Worm (Caenorhabditis elegans) whole organism, young adult: ENCODE results near the gene erd-2.2.
A peak's percentile ranks its signal among the peaks of the same experiment; 100 is the strongest.

ENCODE experiments used
- F33H1.4 ChIP-seq: fragments of 200-800 bp; sonication (Bioruptor generic); IDR thresholded peaks from 2 replicates; pipeline ENCODE4 v1.3.6; 2022; ENCODE audit warnings: missing genetic modification reagents, missing genetic modification characterization, missing compliant biosample characterization
- F57C9.4 ChIP-seq: sonication (generic microtip); optimal IDR thresholded peaks from 2 replicates; lab custom pipeline; 2017; ENCODE audit warnings: mild to moderate bottlenecking, missing genetic modification characterization, missing compliant biosample characterization
- K11D2.4 ChIP-seq: fragments of 200-800 bp; sonication (Bioruptor generic); IDR thresholded peaks from 2 replicates; pipeline ENCODE4 v1.3.6; 2022; ENCODE audit warnings: missing genetic modification reagents, missing genetic modification characterization, missing compliant biosample characterization
- K12H6.12 ChIP-seq: fragments of 200-800 bp; sonication (Bioruptor generic); optimal IDR thresholded peaks from 2 replicates; lab custom pipeline; 2018; ENCODE audit warnings: mild to moderate bottlenecking, missing genetic modification characterization, missing compliant biosample characterization
- Y56A3A.18 ChIP-seq: fragments of 200-800 bp; sonication (Bioruptor generic); IDR thresholded peaks from 2 replicates; pipeline ENCODE4 v1.3.6; 2022; ENCODE audit warnings: missing genetic modification reagents, missing genetic modification characterization, missing compliant biosample characterization
- ama-1 ChIP-seq, 3 experiments: fragments of 150-350 bp in 1 of 3; sonication (generic microtip) in 2 of 3; optimal IDR thresholded peaks; 2 replicates each; lab custom pipeline; 2014 to 2018; ENCODE audit warnings: missing biosample characterization in 2 of 3, missing genetic modification characterization in 2 of 3, missing genetic modification reagents in 2 of 3
- aptf-3 ChIP-seq: fragments of 200-800 bp; sonication (Bioruptor generic); IDR thresholded peaks from 2 replicates; pipeline ENCODE4 v1.3.6; 2022; ENCODE audit warnings: missing genetic modification characterization, missing compliant biosample characterization
- bed-2 ChIP-seq: fragments of 200-800 bp; sonication (Bioruptor generic); IDR thresholded peaks from 2 replicates; pipeline ENCODE4 v1.3.6; 2022; ENCODE audit warnings: missing genetic modification reagents, missing genetic modification characterization, missing compliant biosample characterization
- cebp-1 ChIP-seq, 2 experiments: fragments of 200-800 bp in 1 of 2; sonication (Bioruptor generic) in 1 of 2; sonication (generic microtip) in 1 of 2; IDR thresholded peaks in 1 of 2; optimal IDR thresholded peaks in 1 of 2; 2 replicates each; pipeline versions ENCODE4 v1.3.6 to Lab custom; 2017 to 2022; ENCODE audit warnings: missing compliant biosample characterization in 2 of 2, missing genetic modification characterization in 2 of 2, mild to moderate bottlenecking in 1 of 2, missing genetic modification reagents in 1 of 2, moderate library complexity in 1 of 2
- ceh-27 ChIP-seq: fragments of 200-800 bp; sonication (Bioruptor generic); optimal IDR thresholded peaks from 2 replicates; lab custom pipeline; 2018; ENCODE audit warnings: mild to moderate bottlenecking, missing genetic modification characterization, moderate library complexity, missing compliant biosample characterization
- ceh-58 ChIP-seq: fragments of 200-800 bp; sonication (Bioruptor generic); IDR thresholded peaks from 2 replicates; pipeline ENCODE4 v1.3.6; 2022; ENCODE audit warnings: missing genetic modification characterization, missing compliant biosample characterization
- chd-7 ChIP-seq: sonication (generic microtip); optimal IDR thresholded peaks from 2 replicates; lab custom pipeline; 2016; ENCODE audit warnings: mild to moderate bottlenecking, missing genetic modification characterization, moderate library complexity, missing compliant biosample characterization
- dpl-1 ChIP-seq: fragments of 150-350 bp; optimal IDR thresholded peaks from 2 replicates; lab custom pipeline; 2014; ENCODE audit warnings: missing biosample characterization, missing genetic modification reagents, missing genetic modification characterization
- egl-18 ChIP-seq: fragments of 200-800 bp; sonication (Bioruptor generic); IDR thresholded peaks from 2 replicates; pipeline ENCODE4 v1.3.6; 2022; ENCODE audit warnings: missing genetic modification reagents, missing genetic modification characterization, missing compliant biosample characterization
- him-1 ChIP-seq: sonication (generic microtip); optimal IDR thresholded peaks from 2 replicates; lab custom pipeline; 2016; ENCODE audit warnings: missing genotype, missing genetic modification reagents, missing genetic modification characterization, missing compliant biosample characterization
- hlh-26 ChIP-seq: fragments of 200-800 bp; sonication (Bioruptor generic); conservative IDR thresholded peaks from 2 replicates; pipeline ENCODE4 v1.3.6; 2022; ENCODE audit warnings: missing genetic modification reagents, missing genetic modification characterization, missing compliant biosample characterization
- hmg-1.2 ChIP-seq: fragments of 200-800 bp; sonication (Bioruptor generic); IDR thresholded peaks from 2 replicates; pipeline ENCODE4 v1.3.6; 2022; ENCODE audit warnings: missing genetic modification reagents, missing genetic modification characterization, missing compliant biosample characterization
- hsf-1 ChIP-seq: fragments of 200-800 bp; sonication (Bioruptor generic); IDR thresholded peaks from 2 replicates; pipeline ENCODE4 v1.3.6; 2022; ENCODE audit warnings: missing genetic modification reagents, missing genetic modification characterization, missing compliant biosample characterization
- let-526 ChIP-seq: fragments of 200-800 bp; sonication (Bioruptor generic); IDR thresholded peaks from 2 replicates; pipeline ENCODE4 v1.3.6; 2022; ENCODE audit warnings: missing genetic modification reagents, missing genetic modification characterization, missing compliant biosample characterization
- lin-35 ChIP-seq, 3 experiments: fragments of 150-350 bp in 2 of 3; sonication (generic microtip) in 1 of 3; optimal IDR thresholded peaks; 2 replicates each; lab custom pipeline; 2014 to 2018; ENCODE audit warnings: missing biosample characterization in 3 of 3, missing genetic modification characterization in 3 of 3, missing genetic modification reagents in 3 of 3
- lin-40 ChIP-seq: sonication (generic microtip); optimal IDR thresholded peaks from 2 replicates; lab custom pipeline; 2016; ENCODE audit warnings: missing genetic modification characterization, mild to moderate bottlenecking, missing compliant biosample characterization, missing genotype, missing genetic modification reagents
- mcd-1 ChIP-seq: fragments of 200-800 bp; sonication (Bioruptor generic); IDR thresholded peaks from 2 replicates; pipeline ENCODE4 v1.3.6; 2022; ENCODE audit warnings: missing genetic modification reagents, missing genetic modification characterization, missing compliant biosample characterization
- mel-28 ChIP-seq: sonication (generic microtip); optimal IDR thresholded peaks from 2 replicates; lab custom pipeline; 2016; ENCODE audit warnings: borderline replicate concordance, mild to moderate bottlenecking, missing genetic modification characterization, missing compliant biosample characterization
- nfya-1 ChIP-seq: sonication (generic microtip); optimal IDR thresholded peaks from 2 replicates; lab custom pipeline; 2017; ENCODE audit warnings: antibody characterized with exemption, missing compliant biosample characterization, missing genetic modification characterization, borderline replicate concordance; ENCODE audit not compliant: insufficient read depth
- nhr-80 ChIP-seq: sonication (generic microtip); optimal IDR thresholded peaks from 2 replicates; lab custom pipeline; 2016; ENCODE audit warnings: missing genetic modification characterization, missing compliant biosample characterization
- somi-1 ChIP-seq: fragments of 200-800 bp; sonication (Bioruptor generic); optimal IDR thresholded peaks from 2 replicates; lab custom pipeline; 2018; ENCODE audit warnings: mild to moderate bottlenecking, missing genetic modification characterization, missing compliant biosample characterization
- unc-130 ChIP-seq: sonication (generic microtip); optimal IDR thresholded peaks from 2 replicates; lab custom pipeline; 2016; ENCODE audit warnings: missing genetic modification reagents, missing genetic modification characterization, missing compliant biosample characterization
- zfh-2 ChIP-seq: fragments of 200-800 bp; sonication (Bioruptor generic); conservative IDR thresholded peaks from 2 replicates; pipeline ENCODE4 v1.3.6; 2022; ENCODE audit warnings: missing genetic modification reagents, missing genetic modification characterization, missing compliant biosample characterization
- zim-3 ChIP-seq: sonication (generic microtip); optimal IDR thresholded peaks from 2 replicates; lab custom pipeline; 2017; ENCODE audit warnings: mild to moderate bottlenecking, missing genetic modification characterization, moderate library complexity, missing compliant biosample characterization
- ztf-3 ChIP-seq: fragments of 200-800 bp; sonication (Bioruptor generic); optimal IDR thresholded peaks from 2 replicates; lab custom pipeline; 2018; ENCODE audit warnings: mild to moderate bottlenecking, missing genetic modification characterization, missing compliant biosample characterization

Gene erd-2.2

DNA sequence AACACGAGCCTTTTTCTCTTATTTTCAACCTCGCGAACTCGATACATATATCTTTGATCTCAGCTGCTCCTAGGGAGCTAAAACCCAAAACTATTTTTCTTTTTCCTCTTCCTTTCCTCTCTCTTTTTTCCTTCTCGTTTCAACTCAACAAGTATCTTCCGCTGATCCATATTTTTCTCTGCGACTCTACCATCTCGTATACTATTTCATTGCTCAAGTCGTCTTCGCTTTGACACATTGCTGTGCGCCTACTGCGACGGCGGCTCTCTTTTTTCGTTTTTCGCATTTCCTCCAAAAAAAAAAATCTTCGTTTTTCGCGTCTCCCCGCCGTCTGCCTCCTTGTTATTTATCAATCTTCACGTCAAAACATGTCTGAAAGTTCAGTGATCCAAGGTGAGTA is 43.0 kb downstream of the erd-2.2 start:
- TF ChIP-seq ama-1 (optimal IDR thresholded peaks at IDR 0.05; lab: Kevin White, UChicago) (peak; percentile 60), ama-1 (GFP tag; optimal IDR thresholded peaks at IDR 0.05; lab: Kevin White, UChicago) (no peak), bed-2 (GFP tag; lab: Robert Waterston, UW) (no peak), mcd-1 (GFP tag; lab: Robert Waterston, UW) (0 out of 2 replicates have a peak, but pooled peaks have one; percentile 9), hsf-1 (GFP tag; lab: Robert Waterston, UW) (no peak), ztf-3 (GFP tag; lab: Kevin White, UChicago) (peak; percentile 17), let-526 (GFP tag; lab: Robert Waterston, UW) (no peak), somi-1 (GFP tag; lab: Kevin White, UChicago) (peak; percentile 27), lin-35 (GFP tag; optimal IDR thresholded peaks at IDR 0.05; lab: Kevin White, UChicago) (peak in 1 of 3 experiments; percentile 8), K11D2.4 (GFP tag; lab: Robert Waterston, UW) (peak; percentile 44; the same call in 1 of the 2 replicates), hlh-26 (GFP tag; lab: Robert Waterston, UW) (no peak), egl-18 (GFP tag; lab: Robert Waterston, UW) (no peak), hmg-1.2 (GFP tag; lab: Robert Waterston, UW) (peak; percentile 77), F57C9.4 (tag; lab: Kevin White, UChicago) (no peak), cebp-1 (GFP tag; IDR thresholded peaks at IDR 0.05; lab: Robert Waterston, UW) (no peak), cebp-1 (tag; optimal IDR thresholded peaks at IDR 0.05; lab: Kevin White, UChicago) (peak; percentile 14), zfh-2 (GFP tag; lab: Robert Waterston, UW) (peak; percentile 65), K12H6.12 (tag; lab: Kevin White, UChicago) (peak; percentile 48)

DNA sequence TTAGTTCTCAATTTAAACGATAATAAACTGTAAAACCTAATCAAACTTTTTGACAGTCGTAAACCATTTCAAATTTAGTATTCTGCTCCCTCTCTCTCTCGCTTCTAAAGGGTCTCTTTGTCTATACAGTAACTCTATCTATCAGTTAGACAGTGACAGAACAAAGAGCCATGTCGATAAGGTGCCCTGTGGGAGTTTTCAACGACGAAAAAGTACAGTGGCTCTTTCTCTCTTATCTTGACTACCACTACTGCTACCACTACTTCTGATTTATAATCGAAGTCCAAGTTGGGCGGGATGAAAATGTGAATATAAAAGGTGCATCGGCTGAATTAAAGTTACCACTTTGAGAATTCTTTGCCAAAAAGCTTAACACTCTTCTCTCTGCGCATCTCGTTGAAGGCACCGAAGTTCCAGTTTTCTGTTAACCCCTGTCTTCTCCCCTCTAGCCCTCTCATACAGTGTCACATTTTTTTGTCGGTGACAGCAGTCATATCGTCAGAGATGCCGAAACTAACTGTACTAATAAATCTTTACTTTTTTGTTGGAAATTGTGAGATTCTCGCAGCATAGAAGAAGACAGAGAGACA is 44.0 kb downstream of the erd-2.2 start:
- TF ChIP-seq mel-28 (tag; lab: Kevin White, UChicago) (no peak), him-1 (tag; lab: Kevin White, UChicago) (no peak), zim-3 (tag; lab: Kevin White, UChicago) (peak; percentile 15), aptf-3 (GFP tag; lab: Robert Waterston, UW) (0 out of 2 replicates have a peak, but pooled peaks have one; percentile 15), Y56A3A.18 (GFP tag; lab: Robert Waterston, UW) (0 out of 2 replicates have a peak, but pooled peaks have one; percentile 23), nhr-80 (peak; percentile 12), ama-1 (optimal IDR thresholded peaks at IDR 0.05; lab: Kevin White, UChicago) (peak; percentile 16), ama-1 (GFP tag; optimal IDR thresholded peaks at IDR 0.05; lab: Kevin White, UChicago) (no peak), dpl-1 (GFP tag; lab: Kevin White, UChicago) (no peak)
- TF ChIP-seq, all 124 proteins: peak for 5

DNA sequence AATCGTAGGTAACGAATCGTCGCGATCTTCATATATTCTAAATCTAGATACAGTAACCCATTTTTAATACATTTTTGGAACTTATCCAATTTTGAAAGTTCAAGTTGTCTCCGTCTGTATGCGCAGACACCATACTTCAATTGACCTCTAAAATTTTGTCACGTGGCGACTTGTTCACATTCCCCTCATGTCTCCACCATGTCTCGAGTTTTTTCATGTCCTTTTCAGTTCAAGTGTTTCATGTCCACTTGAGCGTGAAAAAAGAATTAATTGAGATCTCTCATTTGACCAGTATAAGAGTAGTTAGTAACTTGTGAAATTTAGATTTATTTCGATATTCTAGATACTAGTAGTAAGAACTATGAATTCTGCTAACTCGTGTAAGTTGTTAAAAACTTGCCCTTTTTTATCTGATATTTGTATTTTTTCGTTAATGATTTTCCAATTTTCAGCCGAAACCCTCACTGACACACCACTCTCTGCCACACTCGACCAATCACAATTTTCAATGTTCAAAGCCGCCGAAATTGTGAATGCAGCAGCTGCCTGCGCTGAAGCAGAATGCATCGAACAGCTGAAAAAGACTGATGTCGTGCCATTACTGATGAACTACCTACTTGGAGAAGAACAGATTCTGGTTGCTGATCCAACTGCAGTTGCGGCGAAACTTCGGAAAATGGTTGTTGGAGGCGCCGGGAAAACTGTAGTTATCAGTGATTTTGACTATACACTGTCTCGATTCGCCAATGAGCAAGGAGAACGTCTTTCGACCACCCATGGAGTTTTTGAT is 44.9 kb downstream of the erd-2.2 start:
- TF ChIP-seq dpl-1 (GFP tag; lab: Kevin White, UChicago), result no peak
- no peak for TF ChIP-seq unc-130 (GFP tag; lab: Kevin White, UChicago)
- TF ChIP-seq ceh-27 (GFP tag; lab: Kevin White, UChicago), result peak; percentile 86
- 0 out of 2 replicates have a peak, but pooled peaks have one; percentile 6 for TF ChIP-seq zfh-2 (GFP tag; lab: Robert Waterston, UW)
- TF ChIP-seq F33H1.4, result no peak
- TF ChIP-seq lin-40 (tag; lab: Kevin White, UChicago), result peak; percentile 25
- TF ChIP-seq nfya-1 (tag; lab: Kevin White, UChicago), result no peak
- peak; percentile 7 for TF ChIP-seq chd-7
- TF ChIP-seq ceh-58 (GFP tag; lab: Robert Waterston, UW), result 0 out of 2 replicates have a peak, but pooled peaks have one; percentile 58
